Worm (Caenorhabditis elegans): ENCODE data around the gene Y47D3A.14.

DNA sequence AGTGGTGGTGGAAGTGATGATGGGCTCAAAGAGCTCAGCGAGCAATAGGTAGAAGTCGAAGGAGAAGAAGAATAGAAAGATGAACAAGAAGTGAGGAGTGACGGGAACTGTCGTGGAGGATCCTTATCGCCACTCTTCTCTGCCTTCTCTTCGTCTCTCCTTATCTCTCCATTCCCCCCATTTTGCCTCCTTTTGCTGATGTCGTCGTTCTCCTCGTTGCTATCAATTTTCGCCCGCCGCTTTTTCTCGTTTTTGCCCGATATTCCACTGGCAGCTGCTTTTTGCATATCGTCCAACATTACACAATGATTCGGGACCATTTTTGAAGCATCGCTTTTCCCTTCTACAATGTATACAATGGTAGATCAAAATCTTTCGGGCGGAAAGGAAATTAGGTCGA, 30.7 kb upstream of the Y47D3A.14 start:
- TF ChIP-seq lsy-2 (tag; optimal IDR thresholded peaks at IDR 0.05) (no peak), skn-1 (tag; optimal IDR thresholded peaks at IDR 0.05) (no peak), ceh-28 (tag; optimal IDR thresholded peaks at IDR 0.05) (no peak), daf-8 (GFP tag; IDR thresholded peaks at IDR 0.05) (no peak), pha-4 (GFP tag; IDR thresholded peaks at IDR 0.05) (no peak), pha-4 (tag; optimal IDR thresholded peaks at IDR 0.05) (no peak), ceh-82 (tag; optimal IDR thresholded peaks at IDR 0.05) (no peak), lin-38 (GFP tag; IDR thresholded peaks at IDR 0.05) (no peak), ztf-7 (tag; optimal IDR thresholded peaks at IDR 0.05) (no peak), ztf-11 (tag; optimal IDR thresholded peaks at IDR 0.05) (no peak), dpl-1 (GFP tag; optimal IDR thresholded peaks at IDR 0.05) (no peak)
